Worm (Caenorhabditis elegans) whole organism, midembryonic: Measurements from ENCODE around the gene W04H10.5.
"Not testable (repeated sequence)": the region's sequence is repeated elsewhere in the genome, so short reads cannot be mapped to it uniquely, and the experiment has no call there.

Source experiments
- T22C8.4 ChIP-seq: fragments of 200-800 bp; sonication (Bioruptor generic); IDR thresholded peaks from 2 replicates; pipeline ENCODE4 v1.3.6; 2022; ENCODE audit warnings: missing genetic modification characterization, missing compliant biosample characterization
- cog-1 ChIP-seq: sonication (generic microtip); optimal IDR thresholded peaks from 2 replicates; lab custom pipeline; 2016; ENCODE audit warnings: missing genetic modification characterization, missing compliant biosample characterization
- flt-1 ChIP-seq: fragments of 200-800 bp; sonication (Bioruptor generic); IDR thresholded peaks from 2 replicates; pipeline ENCODE4 v1.3.6; 2022; ENCODE audit warnings: missing genetic modification characterization, missing compliant biosample characterization
- klf-2 ChIP-seq: fragments of 200-800 bp; sonication (Bioruptor generic); conservative IDR thresholded peaks from 2 replicates; pipeline ENCODE4 v1.3.6; 2022; ENCODE audit warnings: missing genetic modification reagents, missing genetic modification characterization, missing compliant biosample characterization
- med-1 ChIP-seq: sonication (generic microtip); optimal IDR thresholded peaks from 2 replicates; lab custom pipeline; 2017; ENCODE audit warnings: missing genetic modification characterization, mild to moderate bottlenecking, missing compliant biosample characterization, antibody characterized with exemption, missing genetic modification reagents; ENCODE audit not compliant: insufficient read depth
- ref-1 ChIP-seq: fragments of 200-800 bp; sonication (Bioruptor generic); conservative IDR thresholded peaks from 2 replicates; pipeline ENCODE4 v1.3.6; 2022; ENCODE audit warnings: missing genetic modification reagents, missing genetic modification characterization, missing compliant biosample characterization
- tab-1 ChIP-seq: fragments of 200-800 bp; sonication (Bioruptor generic); IDR thresholded peaks from 2 replicates; pipeline ENCODE4 v1.3.6; 2022; ENCODE audit warnings: missing genetic modification characterization, missing compliant biosample characterization
- ztf-23 ChIP-seq: fragments of 200-800 bp; sonication (Bioruptor generic); IDR thresholded peaks from 2 replicates; pipeline ENCODE4 v1.3.6; 2022; ENCODE audit warnings: missing genetic modification reagents, missing genetic modification characterization, missing compliant biosample characterization
- ztf-29 ChIP-seq: fragments of 200-800 bp; sonication (Bioruptor generic); IDR thresholded peaks from 2 replicates; pipeline ENCODE4 v1.3.6; 2022; ENCODE audit warnings: missing genetic modification reagents, missing genetic modification characterization, missing compliant biosample characterization

W04H10.5 gene

DNA sequence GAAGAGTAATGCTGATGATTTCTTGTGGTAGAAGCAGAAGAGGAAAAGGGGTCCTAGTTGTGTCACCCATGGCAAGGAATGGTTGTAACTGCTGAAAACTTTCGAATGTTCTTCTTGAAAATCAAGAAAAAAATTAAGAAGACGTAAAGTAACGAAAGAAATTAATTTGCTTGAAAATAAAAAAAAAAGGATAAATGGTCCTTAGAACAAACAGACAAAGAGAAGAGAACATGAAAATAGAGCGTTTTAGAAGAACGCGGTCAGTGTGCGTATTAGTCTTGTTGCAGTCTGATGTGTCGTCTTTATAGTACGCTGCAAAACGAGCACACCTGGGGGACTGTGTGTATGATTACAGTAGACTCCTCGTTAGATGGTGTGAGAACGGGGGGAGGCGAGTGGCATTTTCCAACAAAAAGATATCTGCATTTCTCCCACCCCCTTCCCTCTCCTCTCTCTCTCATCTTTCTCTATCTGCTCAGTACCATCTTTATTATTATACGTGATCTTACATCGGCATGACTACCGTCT, 21.7 kb upstream of the W04H10.5 start, which contains the start of the genes W08F4.12 and W08F4.13:
W08F4.12 (minus strand) TSS at position 101 of the 528 bp plus-strand sequence.
W08F4.13 (plus strand) TSS at position 478 of the 528 bp plus-strand sequence.
- TF ChIP-seq flt-1 (GFP tag; lab: Robert Waterston, UW): no peak
- TF ChIP-seq ztf-23 (GFP tag; lab: Robert Waterston, UW): no peak
- TF ChIP-seq med-1 (GFP tag; lab: Kevin White, UChicago): no peak
- TF ChIP-seq cog-1 (tag; lab: Kevin White, UChicago): no peak
- TF ChIP-seq ref-1: no peak
- TF ChIP-seq ztf-29 (GFP tag; lab: Robert Waterston, UW): no peak
- no peak for TF ChIP-seq klf-2 (GFP tag; lab: Robert Waterston, UW)
- TF ChIP-seq tab-1 (GFP tag; lab: Robert Waterston, UW): no peak
- TF ChIP-seq T22C8.4 (GFP tag; lab: Robert Waterston, UW): no peak

DNA sequence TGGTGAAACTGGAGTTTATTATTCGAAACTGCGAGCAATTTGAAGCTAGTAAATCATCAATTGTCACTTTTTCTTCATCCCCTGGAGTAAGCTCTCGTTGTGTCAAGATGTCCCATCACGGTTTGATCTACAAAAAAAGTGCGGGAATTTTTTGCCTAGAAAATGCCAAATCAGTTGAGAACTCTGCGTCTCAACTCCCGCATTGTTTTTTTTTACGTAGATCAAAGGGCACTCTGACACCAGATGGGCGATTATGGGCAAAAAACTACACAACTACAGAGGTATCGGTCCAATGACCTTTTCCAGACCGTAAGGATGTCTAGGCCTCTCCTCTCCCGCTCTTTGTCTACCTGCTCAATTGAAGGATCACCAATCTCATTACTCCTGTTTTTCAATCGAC, 18.6 kb upstream of the W04H10.5 start, which contains the start of gene fbxb-34:
fbxb-34 (plus strand) TSS at position 301 of the 400 bp plus-strand sequence.
- TF ChIP-seq ztf-23 (GFP tag; lab: Robert Waterston, UW): no peak
- no peak for TF ChIP-seq ref-1
- no peak for TF ChIP-seq T22C8.4 (GFP tag; lab: Robert Waterston, UW)
- TF ChIP-seq flt-1 (GFP tag; lab: Robert Waterston, UW): no peak
- no peak for TF ChIP-seq ztf-29 (GFP tag; lab: Robert Waterston, UW)
- no peak for TF ChIP-seq cog-1 (tag; lab: Kevin White, UChicago)
- no peak for TF ChIP-seq klf-2 (GFP tag; lab: Robert Waterston, UW)
- TF ChIP-seq med-1 (GFP tag; lab: Kevin White, UChicago): no peak
- TF ChIP-seq tab-1 (GFP tag; lab: Robert Waterston, UW): no peak

DNA sequence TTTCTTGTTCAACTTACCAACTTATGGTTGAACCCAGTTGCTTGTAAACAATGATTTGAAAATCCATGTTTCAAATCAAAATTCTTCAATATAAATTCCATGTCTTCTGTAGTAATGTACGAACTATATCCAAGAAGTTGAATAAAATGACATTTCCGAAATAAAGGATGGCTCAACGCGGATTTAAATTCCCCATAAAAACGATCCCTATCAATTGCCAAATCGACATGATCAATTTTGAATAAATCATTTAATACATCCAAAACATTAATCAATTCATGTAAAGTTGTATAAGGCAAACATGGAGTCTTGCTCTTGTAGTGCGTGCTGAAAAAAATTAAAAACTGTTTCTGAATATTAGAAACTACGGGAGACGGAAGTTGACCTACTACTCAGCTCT, 15.0 kb upstream of the W04H10.5 start, which contains the start of gene W08F4.10:
W08F4.10 (minus strand) TSS at position 101 of the 400 bp plus-strand sequence.
- TF ChIP-seq T22C8.4 (GFP tag; lab: Robert Waterston, UW): no peak
- no peak for TF ChIP-seq cog-1 (tag; lab: Kevin White, UChicago)
- TF ChIP-seq ztf-29 (GFP tag; lab: Robert Waterston, UW): no peak
- no peak for TF ChIP-seq ref-1
- TF ChIP-seq flt-1 (GFP tag; lab: Robert Waterston, UW): no peak
- no peak for TF ChIP-seq med-1 (GFP tag; lab: Kevin White, UChicago)
- no peak for TF ChIP-seq klf-2 (GFP tag; lab: Robert Waterston, UW)
- TF ChIP-seq ztf-23 (GFP tag; lab: Robert Waterston, UW): no peak
- no peak for TF ChIP-seq tab-1 (GFP tag; lab: Robert Waterston, UW)

DNA sequence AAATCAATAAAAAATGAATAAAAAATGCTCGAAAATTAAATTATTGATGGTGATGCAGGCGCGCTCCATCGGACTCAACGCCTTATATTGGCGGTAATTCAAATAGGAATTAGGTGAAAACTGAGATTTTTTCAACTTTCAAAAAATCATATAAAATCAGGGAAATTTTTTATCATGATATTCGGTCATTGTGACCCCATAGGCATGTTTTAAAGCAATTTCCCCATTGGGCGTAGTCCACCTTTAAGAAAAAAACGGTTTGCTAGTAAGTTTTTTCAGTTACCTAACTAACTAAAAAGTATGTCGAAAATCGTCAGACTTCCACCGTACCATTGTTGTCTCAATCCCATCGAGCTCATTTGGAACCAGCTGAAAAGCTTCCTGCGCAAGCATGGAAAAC, 12.9 kb upstream of the W04H10.5 start, which contains the start of gene W08F4.1:
W08F4.1 (plus strand) TSS at position 301 of the 400 bp plus-strand sequence.
- not testable (repeated sequence) for TF ChIP-seq T22C8.4 (GFP tag; lab: Robert Waterston, UW); ztf-29 (GFP tag; lab: Robert Waterston, UW); cog-1 (tag; lab: Kevin White, UChicago)

DNA sequence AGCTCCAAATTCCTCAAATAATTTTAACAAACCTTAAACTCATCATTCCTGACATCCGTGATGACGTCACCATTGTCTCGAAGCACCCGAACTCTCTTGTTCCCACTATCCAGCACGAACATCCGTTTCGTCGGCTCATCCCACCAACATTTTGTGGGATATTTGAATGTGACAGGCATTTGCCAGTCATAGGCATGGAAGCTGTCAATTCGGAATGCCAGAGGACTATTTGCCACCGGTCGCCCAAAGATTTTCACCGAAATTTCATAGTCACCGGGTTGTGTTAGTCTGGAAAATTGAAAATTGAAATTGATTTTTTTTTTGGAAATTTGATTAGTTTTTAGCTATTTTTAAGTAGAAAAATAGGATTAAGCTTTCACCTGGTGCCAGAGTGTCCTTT, 9.4 kb upstream of the W04H10.5 start:
- no peak for TF ChIP-seq cog-1 (tag; lab: Kevin White, UChicago)

DNA sequence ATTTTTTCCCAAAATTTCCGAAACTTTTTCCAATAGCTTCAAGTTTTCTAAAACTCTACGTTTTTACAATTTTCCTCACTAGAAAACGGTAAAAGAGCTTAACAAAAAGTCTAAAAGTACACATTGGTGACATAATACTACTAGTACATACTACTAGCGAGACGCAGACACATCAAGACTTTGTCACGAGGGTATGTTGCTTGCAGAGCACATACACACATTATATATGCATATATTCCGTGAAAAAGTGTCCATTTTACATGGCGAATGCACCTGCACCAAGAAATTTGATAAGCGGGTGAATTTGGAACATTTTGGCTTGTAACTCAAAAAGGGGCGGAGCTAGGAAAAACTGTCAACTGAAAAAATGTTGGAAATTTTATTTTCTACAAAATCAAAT, 4.8 kb upstream of the W04H10.5 start:
- TF ChIP-seq cog-1 (tag; lab: Kevin White, UChicago): peak; percentile 43
- no peak for TF ChIP-seq ztf-29 (GFP tag; lab: Robert Waterston, UW)

DNA sequence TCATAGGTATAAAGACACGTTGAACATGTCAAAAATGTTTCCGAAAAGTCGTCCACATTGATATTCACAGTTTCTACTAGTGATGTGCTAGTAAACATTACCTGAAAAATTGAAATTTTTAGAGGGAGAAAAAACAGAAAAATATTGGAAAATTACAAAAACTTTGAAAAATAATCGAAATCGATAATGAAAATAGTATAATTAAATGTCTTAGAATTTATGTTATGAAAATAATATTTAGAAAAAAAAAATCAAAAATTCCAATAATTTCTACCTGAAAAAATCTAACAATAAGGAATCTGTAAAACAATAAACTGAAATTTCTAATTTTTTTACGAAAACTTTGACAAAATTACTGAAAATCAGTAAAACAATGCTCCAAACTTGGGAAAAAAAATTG, 4.1 kb upstream of the W04H10.5 start, which contains the start of gene nhl-3:
nhl-3 (minus strand) TSS at position 101 of the 400 bp plus-strand sequence.
- TF ChIP-seq med-1 (GFP tag; lab: Kevin White, UChicago) (no peak), ref-1 (no peak), ztf-29 (GFP tag; lab: Robert Waterston, UW) (no peak), cog-1 (tag; lab: Kevin White, UChicago) (no peak), flt-1 (GFP tag; lab: Robert Waterston, UW) (no peak), ztf-23 (GFP tag; lab: Robert Waterston, UW) (no peak)

DNA sequence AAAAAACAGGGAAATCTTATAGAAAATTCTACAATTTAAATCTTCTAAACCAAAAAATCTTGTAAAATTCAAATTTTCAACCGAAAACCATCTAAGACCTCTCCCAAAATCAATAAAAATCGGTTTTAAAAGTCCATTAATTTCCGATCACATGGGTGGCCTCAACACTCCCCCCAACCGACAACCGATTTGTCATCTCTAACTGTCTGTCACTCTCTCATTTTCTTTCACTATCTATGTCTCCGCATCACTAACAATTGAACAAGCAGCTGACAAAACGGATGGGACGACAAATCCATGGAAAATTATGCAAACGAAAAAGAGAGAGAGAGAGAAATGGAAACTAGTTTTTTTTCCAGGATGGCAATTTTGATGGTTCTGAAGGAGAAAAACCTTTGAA, 3.2 kb upstream of the W04H10.5 start:
- TF ChIP-seq ztf-29 (GFP tag; lab: Robert Waterston, UW) (no peak), flt-1 (GFP tag; lab: Robert Waterston, UW) (no peak), cog-1 (tag; lab: Kevin White, UChicago) (peak; percentile 64), ref-1 (no peak)

DNA sequence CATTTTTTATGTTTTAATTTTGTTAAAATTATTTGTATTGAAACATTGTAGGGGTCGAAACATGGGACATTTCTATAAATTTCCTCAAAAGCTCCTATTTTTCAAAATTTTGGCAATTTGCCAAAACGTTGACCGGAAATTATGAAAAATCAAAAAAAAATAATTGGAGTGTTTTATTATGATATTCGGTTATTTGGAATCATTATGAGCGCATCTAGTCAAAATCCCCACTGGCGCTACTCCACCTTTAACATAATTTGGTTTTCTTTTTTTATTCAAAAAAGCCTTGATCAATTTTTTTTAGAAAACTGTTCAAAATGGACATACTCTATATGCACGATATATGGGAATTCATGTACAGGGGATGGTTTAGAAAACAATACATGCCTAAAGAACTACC, 866 bp upstream of the W04H10.5 start, which contains the start of gene W04H10.2:
W04H10.2 (plus strand) TSS at position 301 of the 400 bp plus-strand sequence.
- TF ChIP-seq tab-1 (GFP tag; lab: Robert Waterston, UW): no peak
- TF ChIP-seq cog-1 (tag; lab: Kevin White, UChicago): no peak
- TF ChIP-seq ztf-29 (GFP tag; lab: Robert Waterston, UW): no peak
- no peak for TF ChIP-seq ref-1
- no peak for TF ChIP-seq ztf-23 (GFP tag; lab: Robert Waterston, UW)
- no peak for TF ChIP-seq med-1 (GFP tag; lab: Kevin White, UChicago)
- no peak for TF ChIP-seq flt-1 (GFP tag; lab: Robert Waterston, UW)
- TF ChIP-seq T22C8.4 (GFP tag; lab: Robert Waterston, UW): no peak
- TF ChIP-seq klf-2 (GFP tag; lab: Robert Waterston, UW): no peak

DNA sequence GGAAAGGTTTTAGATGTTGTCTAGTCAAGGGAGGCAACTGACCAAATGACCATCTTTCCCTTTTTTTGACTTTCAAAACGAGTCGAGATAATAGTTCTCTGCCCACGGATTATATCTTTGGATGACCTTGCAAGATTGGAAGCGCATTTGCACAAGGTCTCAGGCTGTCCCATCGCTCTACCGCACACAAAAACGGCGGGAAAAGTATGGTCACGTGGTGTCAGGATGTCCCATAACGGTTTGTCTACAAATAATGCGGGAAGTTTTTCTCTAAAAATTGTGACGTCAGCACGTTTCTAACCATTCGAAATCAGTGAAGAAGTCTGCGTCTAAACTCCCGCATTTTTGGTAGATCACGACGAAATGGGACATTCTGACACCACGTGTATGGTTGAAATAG, 2.2 kb downstream of the W04H10.5 start, which contains the start of gene W04H10.6:
W04H10.6 (minus strand) TSS at position 101 of the 400 bp plus-strand sequence.
- no peak for TF ChIP-seq ref-1
- TF ChIP-seq klf-2 (GFP tag; lab: Robert Waterston, UW): no peak
